Fruit fly (Drosophila melanogaster): ENCODE measurements around the gene CG14088.

DNA sequence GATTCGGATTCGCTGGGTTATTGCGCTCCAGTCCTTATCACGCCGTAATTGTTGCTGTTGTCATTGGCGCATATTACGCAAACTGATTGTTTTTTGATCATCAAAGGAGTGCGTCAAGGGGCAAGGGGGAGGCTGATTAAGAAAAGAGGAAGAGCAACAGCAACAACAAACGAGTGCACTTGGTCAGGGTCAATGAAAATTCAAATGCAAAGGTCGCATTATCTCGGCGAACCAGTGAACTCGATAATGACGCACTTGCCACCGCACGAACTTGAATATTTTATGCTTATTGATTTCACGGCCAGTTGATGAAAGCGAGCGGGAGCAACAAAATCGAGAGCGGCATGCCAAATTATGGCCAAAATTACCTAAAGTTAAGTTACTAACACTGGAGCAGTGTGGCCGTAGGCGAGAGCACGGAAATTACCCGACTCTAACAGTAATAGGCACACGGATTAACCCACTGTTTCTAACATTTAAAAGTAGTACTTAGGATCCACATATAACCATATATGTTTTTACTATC is 10.1 kb downstream of the CG14088 start, which contains the start of gene nes:
- no peak for TF ChIP-seq CG32264 (GFP tag; optimal IDR thresholded peaks at IDR 0.05)
- TF ChIP-seq usp (GFP tag; optimal IDR thresholded peaks at IDR 0.05) = no peak
- no peak for TF ChIP-seq foxo (GFP tag; optimal IDR thresholded peaks at IDR 0.05)
- no peak for TF ChIP-seq Dfd (GFP tag; optimal IDR thresholded peaks at IDR 0.05)
- no peak for TF ChIP-seq Hr78 (GFP tag; optimal IDR thresholded peaks at IDR 0.05)
- peak; percentile 68 for TF ChIP-seq fru (GFP tag; optimal IDR thresholded peaks at IDR 0.05)
- no peak for TF ChIP-seq jim (GFP tag; optimal IDR thresholded peaks at IDR 0.05)
- TF ChIP-seq OdsH (GFP tag; optimal IDR thresholded peaks at IDR 0.05) = no peak
- TF ChIP-seq CrebA (GFP tag; optimal IDR thresholded peaks at IDR 0.05; ENCODE audit: borderline replicate concordance) = no peak
- no peak for TF ChIP-seq br (GFP tag; optimal IDR thresholded peaks at IDR 0.05)
- TF ChIP-seq psq (GFP tag; optimal IDR thresholded peaks at IDR 0.05) = no peak
- TF ChIP-seq N (GFP tag; optimal IDR thresholded peaks at IDR 0.05) = no peak
- no peak for TF ChIP-seq Hr83 (GFP tag; optimal IDR thresholded peaks at IDR 0.05; ENCODE audit: poor library complexity, severe bottlenecking)
- TF ChIP-seq Abd-B (GFP tag; optimal IDR thresholded peaks at IDR 0.05) = no peak
